ENCODE assay signal across 2 fruit fly cellular contexts in genomic region chr3L:20313469-20313868, dm6.
A peak's percentile ranks its signal among the peaks of the same experiment; 100 is the strongest.
TF ChIP-seq lines count a peak whose summit lies in the region.

Gene alphaSnap (plus strand): TSS chr3L:20313632.

TF ChIP-seq in whole organism, adult, 20 proteins besides CTCF, POLR2A, EP300 and RAD21 (continued from another document):
- TF ChIP-seq cic (GFP tag; optimal IDR thresholded peaks at IDR 0.05; lab: Kevin White, UChicago) (no peak), CG14711 (tag; optimal IDR thresholded peaks at IDR 0.05; lab: Kevin White, UChicago) (peak; percentile 43)

TF ChIP-seq in whole organism, embryonic, 481 proteins besides CTCF, POLR2A, EP300 and RAD21 (continued from another document and continues in another):
- peak; percentile 37 for TF ChIP-seq Scr (GFP tag; IDR thresholded peaks at IDR 0.05; lab: Robert Waterston, UW; ENCODE audit: partially characterized antibody)
- TF ChIP-seq CG13624 (GFP tag; optimal IDR thresholded peaks at IDR 0.05; lab: Kevin White, UChicago) = peak; percentile 25
- TF ChIP-seq CG15696 (tag; optimal IDR thresholded peaks at IDR 0.05; lab: Kevin White, UChicago) = no peak
- peak; percentile 96 for TF ChIP-seq CG9797 (GFP tag; optimal IDR thresholded peaks at IDR 0.05; lab: Kevin White, UChicago)
- no peak for TF ChIP-seq Dip2 (GFP tag; IDR thresholded peaks at IDR 0.05; lab: Robert Waterston, UW)
- TF ChIP-seq Opbp (GFP tag; IDR thresholded peaks at IDR 0.05; lab: Robert Waterston, UW; ENCODE audit: partially characterized antibody) = peak; percentile 56; the same call in 1 of the 3 replicates
- no peak for TF ChIP-seq CG8281 (tag; optimal IDR thresholded peaks at IDR 0.05; lab: Kevin White, UChicago)
- no peak for TF ChIP-seq CG6765 (GFP tag; optimal IDR thresholded peaks at IDR 0.05; lab: Kevin White, UChicago)
- TF ChIP-seq CG17385 (GFP tag; optimal IDR thresholded peaks at IDR 0.05; lab: Kevin White, UChicago) = peak; percentile 38
- TF ChIP-seq CG4854 (GFP tag; optimal IDR thresholded peaks at IDR 0.05; lab: Kevin White, UChicago) = no peak
- peak; percentile 57; the same call in 1 of the 2 replicates for TF ChIP-seq bbx (GFP tag; IDR thresholded peaks at IDR 0.05; lab: Robert Waterston, UW; ENCODE audit: partially characterized antibody)
- 0 out of 2 replicates have a peak, but pooled peaks have one; percentile 6 for TF ChIP-seq Adf1 (GFP tag; IDR thresholded peaks at IDR 0.05; lab: Robert Waterston, UW)
- no peak for TF ChIP-seq Trl (optimal IDR thresholded peaks at IDR 0.05; lab: Kevin White, UChicago)
- TF ChIP-seq Trl (GFP tag; optimal IDR thresholded peaks at IDR 0.05; lab: Kevin White, UChicago) = peak; percentile 36
- no peak for TF ChIP-seq fd64A (GFP tag; optimal IDR thresholded peaks at IDR 0.05; lab: Kevin White, UChicago)
- TF ChIP-seq CrebB (tag; optimal IDR thresholded peaks at IDR 0.05; lab: Kevin White, UChicago) = no peak
- TF ChIP-seq CG3847 (GFP tag; IDR thresholded peaks at IDR 0.05; lab: Robert Waterston, UW) = peak; percentile 55
- TF ChIP-seq CG14441 (GFP tag; IDR thresholded peaks at IDR 0.05; lab: Robert Waterston, UW) = no peak
- TF ChIP-seq MBD-R2 (GFP tag; IDR thresholded peaks at IDR 0.05; lab: Robert Waterston, UW) = peak; percentile 83
- peak; percentile 76 for TF ChIP-seq CG12659 (GFP tag; optimal IDR thresholded peaks at IDR 0.05; lab: Kevin White, UChicago)
- TF ChIP-seq caup (GFP tag; optimal IDR thresholded peaks at IDR 0.05; lab: Kevin White, UChicago; ENCODE audit: severe bottlenecking) = peak; percentile 50
- TF ChIP-seq Doc2 (GFP tag; IDR thresholded peaks at IDR 0.05; lab: Robert Waterston, UW) = no peak
- peak; percentile 45; the same call in 1 of the 2 replicates for TF ChIP-seq seq (GFP tag; IDR thresholded peaks at IDR 0.05; lab: Robert Waterston, UW)
- peak; percentile 92 for TF ChIP-seq Ets65A (GFP tag; lab: Kevin White, UChicago)
- TF ChIP-seq shn (GFP tag; optimal IDR thresholded peaks at IDR 0.05; lab: Kevin White, UChicago) = peak; percentile 17
- no peak for TF ChIP-seq Hmx (GFP tag; optimal IDR thresholded peaks at IDR 0.05; lab: Kevin White, UChicago)
- peak; percentile 51 for TF ChIP-seq Hsf (GFP tag; optimal IDR thresholded peaks at IDR 0.05; lab: Kevin White, UChicago)
- TF ChIP-seq CG4617 (GFP tag; optimal IDR thresholded peaks at IDR 0.05; lab: Kevin White, UChicago; ENCODE audit: borderline replicate concordance) = peak; percentile 94
- TF ChIP-seq Hr51 (GFP tag; optimal IDR thresholded peaks at IDR 0.05; lab: Kevin White, UChicago) = peak in 1 of 2 experiments; percentile 9
- TF ChIP-seq psq (GFP tag; optimal IDR thresholded peaks at IDR 0.05; lab: Kevin White, UChicago) = no peak
- TF ChIP-seq Xrp1 (GFP tag; IDR thresholded peaks at IDR 0.05; lab: Robert Waterston, UW) = peak; percentile 34; the same call in 1 of the 2 replicates
- TF ChIP-seq slbo (GFP tag; IDR thresholded peaks at IDR 0.05; lab: Robert Waterston, UW) = peak; percentile 49
- TF ChIP-seq CG7839 (tag; optimal IDR thresholded peaks at IDR 0.05; lab: Kevin White, UChicago) = no peak
- peak in 1 of 2 experiments; percentile 47 for TF ChIP-seq crp (GFP tag; optimal IDR thresholded peaks at IDR 0.05; lab: Kevin White, UChicago)
- TF ChIP-seq Rfx (GFP tag; IDR thresholded peaks at IDR 0.05; lab: Robert Waterston, UW) = peak; percentile 61
- TF ChIP-seq Nf-YB (GFP tag; optimal IDR thresholded peaks at IDR 0.05; lab: Kevin White, UChicago) = no peak
- TF ChIP-seq CG5180 (GFP tag; optimal IDR thresholded peaks at IDR 0.05; lab: Kevin White, UChicago) = no peak
- peak; percentile 45; the same call in 1 of the 2 replicates for TF ChIP-seq Bgb (GFP tag; IDR thresholded peaks at IDR 0.05; lab: Robert Waterston, UW; ENCODE audit: partially characterized antibody)
- TF ChIP-seq CG14710 (tag; optimal IDR thresholded peaks at IDR 0.05; lab: Kevin White, UChicago) = peak; percentile 91
- peak; percentile 99 for TF ChIP-seq onecut (GFP tag; IDR thresholded peaks at IDR 0.05; lab: Robert Waterston, UW)
- TF ChIP-seq bigmax (GFP tag; optimal IDR thresholded peaks at IDR 0.05; lab: Kevin White, UChicago) = no peak
- peak in 1 of 2 experiments; percentile 20 for TF ChIP-seq chif (GFP tag; optimal IDR thresholded peaks at IDR 0.05; lab: Kevin White, UChicago)
- TF ChIP-seq cg (GFP tag; optimal IDR thresholded peaks at IDR 0.05; lab: Kevin White, UChicago) = peak; percentile 4
- TF ChIP-seq HLH54F (GFP tag; optimal IDR thresholded peaks at IDR 0.05; lab: Kevin White, UChicago) = peak; percentile 31
- TF ChIP-seq CG1647 (GFP tag; optimal IDR thresholded peaks at IDR 0.05; lab: Kevin White, UChicago) = peak; percentile 14
- peak; percentile 2 for TF ChIP-seq wek (GFP tag; optimal IDR thresholded peaks at IDR 0.05; lab: Kevin White, UChicago)
- peak; percentile 42 for TF ChIP-seq grau (tag; optimal IDR thresholded peaks at IDR 0.05; lab: Kevin White, UChicago)
- peak; percentile 36; the same call in 1 of the 3 replicates for TF ChIP-seq CG16813 (GFP tag; IDR thresholded peaks at IDR 0.05; lab: Robert Waterston, UW; ENCODE audit: partially characterized antibody)
- peak; percentile 31 for TF ChIP-seq gro (GFP tag; optimal IDR thresholded peaks at IDR 0.05; lab: Kevin White, UChicago)
- peak; percentile 73 for TF ChIP-seq gsb-n (tag; optimal IDR thresholded peaks at IDR 0.05; lab: Kevin White, UChicago)
- TF ChIP-seq CG12236 (GFP tag; optimal IDR thresholded peaks at IDR 0.05; lab: Kevin White, UChicago) = peak; percentile 9
- TF ChIP-seq Hey (tag; optimal IDR thresholded peaks at IDR 0.05; lab: Kevin White, UChicago) = no peak
- peak; percentile 41 for TF ChIP-seq CG30020 (tag; optimal IDR thresholded peaks at IDR 0.05; lab: Kevin White, UChicago)
- peak; percentile 37 for TF ChIP-seq az2 (GFP tag; optimal IDR thresholded peaks at IDR 0.05; lab: Kevin White, UChicago)
- peak; percentile 8; the same call in 1 of the 2 replicates for TF ChIP-seq sob (GFP tag; IDR thresholded peaks at IDR 0.05; lab: Robert Waterston, UW)
- peak; percentile 96 for TF ChIP-seq MESR4 (GFP tag; optimal IDR thresholded peaks at IDR 0.05; lab: Kevin White, UChicago)
- TF ChIP-seq zf30C (GFP tag; optimal IDR thresholded peaks at IDR 0.05; lab: Kevin White, UChicago) = no peak
- no peak for TF ChIP-seq dysf (GFP tag; IDR thresholded peaks at IDR 0.05; lab: Robert Waterston, UW)
- TF ChIP-seq CG2120 (GFP tag; optimal IDR thresholded peaks at IDR 0.05; lab: Kevin White, UChicago) = peak; percentile 50
- peak; percentile 46; the same call in 1 of the 2 replicates for TF ChIP-seq hbn (GFP tag; IDR thresholded peaks at IDR 0.05; lab: Robert Waterston, UW; ENCODE audit: partially characterized antibody)
- TF ChIP-seq nerfin-1 (tag; optimal IDR thresholded peaks at IDR 0.05; lab: Kevin White, UChicago) = peak; percentile 25
- peak; percentile 30 for TF ChIP-seq ERR (GFP tag; optimal IDR thresholded peaks at IDR 0.05; lab: Kevin White, UChicago)
- peak; percentile 0 for TF ChIP-seq CG13894 (tag; optimal IDR thresholded peaks at IDR 0.05; lab: Kevin White, UChicago)
- TF ChIP-seq CG17829 (tag; optimal IDR thresholded peaks at IDR 0.05; lab: Kevin White, UChicago) = peak; percentile 54
- TF ChIP-seq Atf6 (GFP tag; IDR thresholded peaks at IDR 0.05; lab: Robert Waterston, UW) = peak; percentile 11; the same call in 1 of the 2 replicates
- peak; percentile 48 for TF ChIP-seq zfh2 (GFP tag; optimal IDR thresholded peaks at IDR 0.05; lab: Kevin White, UChicago)
- TF ChIP-seq CG3407 (GFP tag; optimal IDR thresholded peaks at IDR 0.05; lab: Kevin White, UChicago) = peak; percentile 38
- no peak for TF ChIP-seq cad (GFP tag; optimal IDR thresholded peaks at IDR 0.05; lab: Kevin White, UChicago)
- TF ChIP-seq dpn (GFP tag; optimal IDR thresholded peaks at IDR 0.05; lab: Kevin White, UChicago) = peak; percentile 39 to 49
- TF ChIP-seq HmgZ (tag; optimal IDR thresholded peaks at IDR 0.05; lab: Kevin White, UChicago) = peak; percentile 80
- 0 out of 2 replicates have a peak, but pooled peaks have one; percentile 10 for TF ChIP-seq ara (GFP tag; IDR thresholded peaks at IDR 0.05; lab: Robert Waterston, UW)
- peak; percentile 32 for TF ChIP-seq CG3995 (GFP tag; optimal IDR thresholded peaks at IDR 0.05; lab: Kevin White, UChicago)
- TF ChIP-seq CG5953 (GFP tag; IDR thresholded peaks at IDR 0.05; lab: Robert Waterston, UW) = no peak
- peak; percentile 30 for TF ChIP-seq CG13775 (GFP tag; optimal IDR thresholded peaks at IDR 0.05; lab: Kevin White, UChicago)
- TF ChIP-seq Dref (GFP tag; IDR thresholded peaks at IDR 0.05; lab: Robert Waterston, UW) = 0 out of 2 replicates have a peak, but pooled peaks have one; percentile 28
- peak; percentile 15 for TF ChIP-seq Fer1 (GFP tag; optimal IDR thresholded peaks at IDR 0.05; lab: Kevin White, UChicago)
- TF ChIP-seq CoRest (tag; optimal IDR thresholded peaks at IDR 0.05; lab: Kevin White, UChicago) = peak; percentile 57
- TF ChIP-seq CG30403 (GFP tag; optimal IDR thresholded peaks at IDR 0.05; lab: Kevin White, UChicago) = peak; percentile 18
- TF ChIP-seq CG2712 (tag; optimal IDR thresholded peaks at IDR 0.05; lab: Kevin White, UChicago) = peak; percentile 27
- TF ChIP-seq knrl (GFP tag; IDR thresholded peaks at IDR 0.05; lab: Robert Waterston, UW; ENCODE audit: partially characterized antibody) = peak; percentile 30; the same call in 1 of the 3 replicates
- TF ChIP-seq CG34224 (GFP tag; IDR thresholded peaks at IDR 0.05; lab: Robert Waterston, UW; ENCODE audit: partially characterized antibody) = peak; percentile 36; the same call in 1 of the 3 replicates
- TF ChIP-seq CG12155 (GFP tag; optimal IDR thresholded peaks at IDR 0.05; lab: Kevin White, UChicago) = peak; percentile 39
- TF ChIP-seq Sin3A (optimal IDR thresholded peaks at IDR 0.05; lab: Kevin White, UChicago) = peak; percentile 45
- no peak for TF ChIP-seq CG6654 (GFP tag; optimal IDR thresholded peaks at IDR 0.05; lab: Kevin White, UChicago)
- TF ChIP-seq Myb (GFP tag; optimal IDR thresholded peaks at IDR 0.05; lab: Kevin White, UChicago) = peak; percentile 98
- TF ChIP-seq Nf-YC (tag; optimal IDR thresholded peaks at IDR 0.05; lab: Kevin White, UChicago) = peak; percentile 16
- no peak for TF ChIP-seq cwo (GFP tag; optimal IDR thresholded peaks at IDR 0.05; lab: Kevin White, UChicago)
- TF ChIP-seq CG1529 (GFP tag; optimal IDR thresholded peaks at IDR 0.05; lab: Kevin White, UChicago) = no peak
- TF ChIP-seq CG31388 (GFP tag; optimal IDR thresholded peaks at IDR 0.05; lab: Kevin White, UChicago) = no peak
- TF ChIP-seq Optix (GFP tag; IDR thresholded peaks at IDR 0.05; lab: Robert Waterston, UW) = 0 out of 3 replicates have a peak, but pooled peaks have one; percentile 6
- TF ChIP-seq abd-A (tag; optimal IDR thresholded peaks at IDR 0.05; lab: Kevin White, UChicago) = no peak
- peak; percentile 94 for TF ChIP-seq stwl (tag; optimal IDR thresholded peaks at IDR 0.05; lab: Kevin White, UChicago)
- 0 out of 2 replicates have a peak, but pooled peaks have one; percentile 40 for TF ChIP-seq unc-4 (GFP tag; IDR thresholded peaks at IDR 0.05; lab: Robert Waterston, UW; ENCODE audit: partially characterized antibody)
- no peak for TF ChIP-seq dm (GFP tag; optimal IDR thresholded peaks at IDR 0.05; lab: Kevin White, UChicago)
- TF ChIP-seq odd (GFP tag; optimal IDR thresholded peaks at IDR 0.05; lab: Kevin White, UChicago) = no peak
- TF ChIP-seq sim (GFP tag; IDR thresholded peaks at IDR 0.05; lab: Robert Waterston, UW) = no peak
- TF ChIP-seq CG4424 (GFP tag; optimal IDR thresholded peaks at IDR 0.05; lab: Kevin White, UChicago) = peak; percentile 6
- peak; percentile 20 for TF ChIP-seq her (GFP tag; optimal IDR thresholded peaks at IDR 0.05; lab: Kevin White, UChicago)
- TF ChIP-seq Med (GFP tag; lab: Kevin White, UChicago) = peak; percentile 90
- TF ChIP-seq lov (optimal IDR thresholded peaks at IDR 0.05; lab: Kevin White, UChicago) = no peak
- no peak for TF ChIP-seq lov (GFP tag; IDR thresholded peaks at IDR 0.05; lab: Robert Waterston, UW)
- peak; percentile 34; the same call in 1 of the 3 replicates for TF ChIP-seq row (GFP tag; IDR thresholded peaks at IDR 0.05; lab: Robert Waterston, UW)
- TF ChIP-seq CG2116 (GFP tag; optimal IDR thresholded peaks at IDR 0.05; lab: Kevin White, UChicago) = peak; percentile 53
- no peak for TF ChIP-seq disco-r (GFP tag; optimal IDR thresholded peaks at IDR 0.05; lab: Kevin White, UChicago)
- TF ChIP-seq CG4360 (GFP tag; IDR thresholded peaks at IDR 0.05; lab: Robert Waterston, UW) = peak; percentile 6; the same call in 1 of the 2 replicates
- peak; percentile 33 for TF ChIP-seq CG15601 (tag; optimal IDR thresholded peaks at IDR 0.05; lab: Kevin White, UChicago)
- peak; percentile 42 for TF ChIP-seq HmgD (GFP tag; optimal IDR thresholded peaks at IDR 0.05; lab: Kevin White, UChicago)
- TF ChIP-seq CG6813 (GFP tag; optimal IDR thresholded peaks at IDR 0.05; lab: Kevin White, UChicago) = no peak
- TF ChIP-seq trem (tag; optimal IDR thresholded peaks at IDR 0.05; lab: Kevin White, UChicago) = peak; percentile 71
- peak; percentile 91 for TF ChIP-seq pzg (GFP tag; optimal IDR thresholded peaks at IDR 0.05; lab: Kevin White, UChicago)
- 0 out of 2 replicates have a peak, but pooled peaks have one; percentile 13 for TF ChIP-seq sna (GFP tag; IDR thresholded peaks at IDR 0.05; lab: Robert Waterston, UW; ENCODE audit: partially characterized antibody)
- TF ChIP-seq Xbp1 (GFP tag; optimal IDR thresholded peaks at IDR 0.05; lab: Kevin White, UChicago) = peak; percentile 54
- peak; percentile 20 for TF ChIP-seq nom (GFP tag; optimal IDR thresholded peaks at IDR 0.05; lab: Kevin White, UChicago)
- 0 out of 3 replicates have a peak, but pooled peaks have one; percentile 37 for TF ChIP-seq ken (GFP tag; IDR thresholded peaks at IDR 0.05; lab: Robert Waterston, UW)
- peak; percentile 31 for TF ChIP-seq mam (GFP tag; optimal IDR thresholded peaks at IDR 0.05; lab: Kevin White, UChicago)
- TF ChIP-seq CHES-1-like (GFP tag; optimal IDR thresholded peaks at IDR 0.05; lab: Kevin White, UChicago) = peak; percentile 18
- peak; percentile 43; the same call in 1 of the 2 replicates for TF ChIP-seq CG9932 (GFP tag; IDR thresholded peaks at IDR 0.05; lab: Robert Waterston, UW)
- TF ChIP-seq chm (GFP tag; IDR thresholded peaks at IDR 0.05; lab: Robert Waterston, UW) = peak; percentile 58; the same call in 1 of the 2 replicates
- TF ChIP-seq ac (GFP tag; optimal IDR thresholded peaks at IDR 0.05; lab: Kevin White, UChicago) = peak; percentile 68
- TF ChIP-seq CG18262 (tag; optimal IDR thresholded peaks at IDR 0.05; lab: Kevin White, UChicago) = peak; percentile 7
- TF ChIP-seq h (optimal IDR thresholded peaks at IDR 0.05; lab: Kevin White, UChicago) = no peak
- TF ChIP-seq CG11456 (GFP tag; IDR thresholded peaks at IDR 0.05; lab: Robert Waterston, UW) = peak; percentile 38; the same call in 1 of the 3 replicates
- TF ChIP-seq CG32767 (GFP tag; IDR thresholded peaks at IDR 0.05; lab: Robert Waterston, UW) = 0 out of 2 replicates have a peak, but pooled peaks have one; percentile 44
